Worm (Caenorhabditis elegans) whole organism, L1 larva: ENCODE results near the gene dph-3.

Experiments
- aly-2 ChIP-seq: fragments of 150-350 bp; optimal IDR thresholded peaks from 2 replicates; lab custom pipeline; 2014; ENCODE audit warnings: missing biosample characterization, missing genetic modification characterization
- egl-27 ChIP-seq, 2 experiments: fragments of 150-350 bp in 1 of 2; sonication (generic microtip); optimal IDR thresholded peaks; 3 replicates each; lab custom pipeline; 2017 to 2018; ENCODE audit warnings: missing biosample characterization in 2 of 2, missing genetic modification characterization in 2 of 2, missing genetic modification reagents in 2 of 2
- elt-3 ChIP-seq, 6 experiments: fragments of 150-350 bp in 1 of 6; sonication (generic microtip); optimal IDR thresholded peaks; 2 replicates each; lab custom pipeline; 2017 to 2018; ENCODE audit warnings: missing biosample characterization in 6 of 6, missing genetic modification characterization in 6 of 6, inconsistent platforms in 1 of 6
- snpc-4 ChIP-seq: fragments of 150-350 bp; optimal IDR thresholded peaks from 2 replicates; lab custom pipeline; 2014; ENCODE audit warnings: missing biosample characterization, missing genetic modification characterization
- sup-37 ChIP-seq: fragments of 200-800 bp; sonication (Bioruptor generic); optimal IDR thresholded peaks from 2 replicates; lab custom pipeline; 2018; ENCODE audit warnings: mild to moderate bottlenecking, missing genetic modification characterization, missing compliant biosample characterization
- unc-30 ChIP-seq: sonication (generic microtip); optimal IDR thresholded peaks from 2 replicates; lab custom pipeline; 2017; ENCODE audit warnings: missing biosample characterization, missing genetic modification characterization
- unc-62 ChIP-seq: fragments of 150-350 bp; optimal IDR thresholded peaks from 2 replicates; lab custom pipeline; 2014; ENCODE audit warnings: missing biosample characterization, missing genetic modification reagents, missing genetic modification characterization

DNA sequence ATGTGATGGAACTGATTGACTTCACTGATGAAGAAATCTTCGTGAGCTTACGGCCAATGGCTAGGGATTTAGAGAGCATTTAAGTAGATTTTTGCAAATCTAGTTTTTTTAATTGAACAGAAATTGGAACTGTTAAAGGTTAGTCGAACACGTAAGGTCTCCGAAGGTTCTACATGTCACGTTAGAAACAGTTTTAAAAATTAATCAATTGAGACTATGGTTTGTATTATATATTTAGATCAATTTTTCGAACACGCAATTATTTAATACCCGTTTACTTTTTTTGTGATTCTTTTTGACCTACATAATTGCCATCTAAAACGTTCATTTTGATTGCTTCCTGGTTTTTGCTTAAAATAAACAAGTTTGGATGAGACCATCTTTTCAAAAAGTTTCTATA is 38.0 kb downstream of the dph-3 start, which contains the start of gene C28D4.4:
- TF ChIP-seq sup-37 (no peak), elt-3 (tag; optimal IDR thresholded peaks at IDR 0.05; lab: Kevin White, UChicago) (no peak), snpc-4 (no peak), unc-62 (GFP tag; lab: Kevin White, UChicago) (no peak), aly-2 (tag; lab: Kevin White, UChicago) (no peak), egl-27 (tag; optimal IDR thresholded peaks at IDR 0.05; lab: Kevin White, UChicago) (no peak), unc-30 (tag; lab: Kevin White, UChicago) (no peak)
